Worm (Caenorhabditis elegans) whole organism, L4/young adult: Measurements from ENCODE around the gene hrg-3.

Experiments
- W03F9.2 ChIP-seq: fragments of 150-350 bp; optimal IDR thresholded peaks from 2 replicates; lab custom pipeline; 2014; ENCODE audit warnings: missing biosample characterization, missing genetic modification characterization
- dao-5 ChIP-seq: sonication (generic microtip); optimal IDR thresholded peaks from 2 replicates; lab custom pipeline; 2016; ENCODE audit warnings: missing genotype, missing genetic modification characterization, moderate library complexity, missing compliant biosample characterization
- him-1 ChIP-seq: sonication (generic microtip); optimal IDR thresholded peaks from 2 replicates; lab custom pipeline; 2016; ENCODE audit warnings: missing genotype, missing genetic modification reagents, missing genetic modification characterization, missing compliant biosample characterization

DNA sequence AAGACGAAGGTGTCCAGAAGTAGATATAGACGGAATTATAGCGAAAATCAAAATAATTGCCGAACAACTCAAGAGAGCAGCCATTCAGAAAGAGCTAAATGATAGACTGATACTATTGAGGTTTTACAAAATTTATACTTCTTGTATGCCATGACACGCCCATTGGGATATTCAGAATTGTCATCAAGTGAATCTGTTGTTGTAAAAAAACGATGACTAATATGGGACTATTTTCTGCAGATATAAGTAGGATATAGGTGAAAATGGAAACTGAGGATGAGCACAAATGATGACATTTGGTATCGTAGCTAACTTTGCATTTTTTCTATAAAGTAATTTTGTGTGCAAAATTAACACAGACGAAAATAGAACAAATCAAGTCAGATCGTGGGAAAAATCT lies 543 bp upstream of the hrg-3 start, which contains the start of gene F58E6.8:
- TF ChIP-seq W03F9.2 (tag; lab: Kevin White, UChicago) (no peak), him-1 (tag; lab: Kevin White, UChicago) (no peak), dao-5 (tag; lab: Kevin White, UChicago) (no peak)
